Worm (Caenorhabditis elegans) whole organism, early embryonic: ENCODE results near the gene M60.7.
A peak's percentile ranks its signal among the peaks of the same experiment; 100 is the strongest.

Experiments used
- B0310.2 ChIP-seq: sonication (generic microtip); optimal IDR thresholded peaks from 2 replicates; lab custom pipeline; 2016; ENCODE audit warnings: mild to moderate bottlenecking, missing genetic modification characterization, missing compliant biosample characterization
- F13C5.2 ChIP-seq: sonication (generic microtip); optimal IDR thresholded peaks from 2 replicates; lab custom pipeline; 2017; ENCODE audit warnings: mild to moderate bottlenecking, missing genetic modification characterization, inconsistent platforms, missing compliant biosample characterization
- aly-1 ChIP-seq: sonication (generic microtip); optimal IDR thresholded peaks from 2 replicates; lab custom pipeline; 2016; ENCODE audit warnings: missing genetic modification characterization, missing compliant biosample characterization
- ama-1 ChIP-seq: fragments of 150-350 bp; optimal IDR thresholded peaks from 2 replicates; lab custom pipeline; 2014
- ceh-13 ChIP-seq: fragments of 200-800 bp; sonication (Bioruptor generic); optimal IDR thresholded peaks from 2 replicates; lab custom pipeline; 2018; ENCODE audit warnings: mild to moderate bottlenecking, missing genetic modification characterization, missing compliant biosample characterization
- ceh-36 ChIP-seq: sonication (generic microtip); optimal IDR thresholded peaks from 2 replicates; lab custom pipeline; 2016; ENCODE audit warnings: missing genetic modification characterization, inconsistent platforms, missing compliant biosample characterization
- ets-7 ChIP-seq: sonication (generic microtip); optimal IDR thresholded peaks from 2 replicates; lab custom pipeline; 2016; ENCODE audit warnings: missing genotype, missing genetic modification characterization, missing compliant biosample characterization
- flt-1 ChIP-seq: fragments of 200-800 bp; sonication (Bioruptor generic); IDR thresholded peaks from 2 replicates; pipeline ENCODE4 v1.3.6; 2022; ENCODE audit warnings: missing genetic modification characterization, missing compliant biosample characterization
- hmbx-1 ChIP-seq: sonication (generic microtip); optimal IDR thresholded peaks from 2 replicates; lab custom pipeline; 2016; ENCODE audit warnings: mild to moderate bottlenecking, missing genetic modification characterization, missing compliant biosample characterization
- hmg-4 ChIP-seq: fragments of 200-800 bp; sonication (Bioruptor generic); optimal IDR thresholded peaks from 2 replicates; lab custom pipeline; 2018; ENCODE audit warnings: mild to moderate bottlenecking, missing genetic modification characterization, missing compliant biosample characterization
- hnd-1 ChIP-seq: sonication (generic microtip); optimal IDR thresholded peaks from 2 replicates; lab custom pipeline; 2016; ENCODE audit warnings: missing genetic modification characterization, missing compliant biosample characterization
- pes-1 ChIP-seq: fragments of 200-800 bp; sonication (Bioruptor generic); IDR thresholded peaks from 2 replicates; pipeline ENCODE4 v1.3.6; 2022; ENCODE audit warnings: missing genetic modification reagents, missing genetic modification characterization, missing compliant biosample characterization
- scrt-1 ChIP-seq: fragments of 200-800 bp; sonication (Bioruptor generic); IDR thresholded peaks from 2 replicates; pipeline ENCODE4 v1.3.6; 2022; ENCODE audit warnings: missing genetic modification characterization, missing compliant biosample characterization
- sea-1 ChIP-seq: fragments of 200-800 bp; sonication (Bioruptor generic); conservative IDR thresholded peaks from 2 replicates; pipeline ENCODE4 v1.3.6; 2022; ENCODE audit warnings: missing genetic modification characterization, missing compliant biosample characterization
- tbx-11 ChIP-seq: fragments of 200-800 bp; sonication (Bioruptor generic); IDR thresholded peaks from 2 replicates; pipeline ENCODE4 v1.3.6; 2022; ENCODE audit warnings: missing genetic modification characterization, missing compliant biosample characterization
- tbx-37 ChIP-seq: fragments of 200-800 bp; sonication (Bioruptor generic); conservative IDR thresholded peaks from 2 replicates; pipeline ENCODE4 v1.3.6; 2022; ENCODE audit warnings: missing genetic modification reagents, missing genetic modification characterization, missing compliant biosample characterization
- tra-4 ChIP-seq: sonication (generic microtip); optimal IDR thresholded peaks from 2 replicates; lab custom pipeline; 2017; ENCODE audit warnings: missing genetic modification characterization, missing compliant biosample characterization

M60.7 gene

ce11 chrX:8286740-8287299 is 25.8 kb upstream of the M60.7 start, which contains the start of gene sec-16A.2:
sec-16A.2 (plus strand) TSS chrX:8287249.
- TF ChIP-seq F13C5.2 (tag; lab: Kevin White, UChicago), result peak; percentile 0
- no peak for TF ChIP-seq tra-4 (tag; lab: Kevin White, UChicago)
- TF ChIP-seq hmg-4 (GFP tag; lab: Kevin White, UChicago), result peak; percentile 67
- TF ChIP-seq flt-1 (GFP tag; lab: Robert Waterston, UW), result 0 out of 2 replicates have a peak, but pooled peaks have one; percentile 2

ce11 chrX:8286164-8286563 is 25.2 kb upstream of the M60.7 start:
- TF ChIP-seq tbx-37, result no peak
- TF ChIP-seq pes-1 (GFP tag; lab: Robert Waterston, UW), result no peak
- no peak for TF ChIP-seq flt-1 (GFP tag; lab: Robert Waterston, UW)
- TF ChIP-seq hnd-1 (tag; lab: Kevin White, UChicago), result no peak
- no peak for TF ChIP-seq scrt-1 (GFP tag; lab: Robert Waterston, UW)
- no peak for TF ChIP-seq hmbx-1
- no peak for TF ChIP-seq aly-1 (tag; lab: Kevin White, UChicago)
- TF ChIP-seq ama-1 (lab: Kevin White, UChicago), result no peak
- no peak for TF ChIP-seq B0310.2
- no peak for TF ChIP-seq tbx-11 (GFP tag; lab: Robert Waterston, UW)
- no peak for TF ChIP-seq sea-1 (GFP tag; lab: Robert Waterston, UW)
- no peak for TF ChIP-seq ets-7 (tag; lab: Kevin White, UChicago)
- TF ChIP-seq F13C5.2 (tag; lab: Kevin White, UChicago), result no peak
- TF ChIP-seq ceh-36, result no peak
- TF ChIP-seq tra-4 (tag; lab: Kevin White, UChicago), result no peak
- TF ChIP-seq hmg-4 (GFP tag; lab: Kevin White, UChicago), result no peak
- TF ChIP-seq ceh-13 (GFP tag; lab: Kevin White, UChicago), result no peak

- TF ChIP-seq pes-1 (GFP tag; lab: Robert Waterston, UW), result no peak
- no peak for TF ChIP-seq scrt-1 (GFP tag; lab: Robert Waterston, UW)
- no peak for TF ChIP-seq tbx-37
- TF ChIP-seq flt-1 (GFP tag; lab: Robert Waterston, UW), result no peak
- no peak for TF ChIP-seq hmbx-1
- TF ChIP-seq aly-1 (tag; lab: Kevin White, UChicago), result no peak
- TF ChIP-seq hmg-4 (GFP tag; lab: Kevin White, UChicago), result no peak
- no peak for TF ChIP-seq ets-7 (tag; lab: Kevin White, UChicago)
These were observed 24.3 kb upstream of the M60.7 start, which contains the start of the genes fis-2 and F13B9.2 for ce11 chrX:8285169-8285796. fis-2 (minus strand) TSS chrX:8285219. F13B9.2 (plus strand) TSS chrX:8285683.

- TF ChIP-seq F13C5.2 (tag; lab: Kevin White, UChicago), result no peak
- no peak for TF ChIP-seq flt-1 (GFP tag; lab: Robert Waterston, UW)
- TF ChIP-seq pes-1 (GFP tag; lab: Robert Waterston, UW), result no peak
- no peak for TF ChIP-seq tra-4 (tag; lab: Kevin White, UChicago)
- TF ChIP-seq ama-1 (lab: Kevin White, UChicago), result no peak
- no peak for TF ChIP-seq ceh-13 (GFP tag; lab: Kevin White, UChicago)
- no peak for TF ChIP-seq scrt-1 (GFP tag; lab: Robert Waterston, UW)
- TF ChIP-seq ets-7 (tag; lab: Kevin White, UChicago), result no peak
- no peak for TF ChIP-seq aly-1 (tag; lab: Kevin White, UChicago)
- no peak for TF ChIP-seq sea-1 (GFP tag; lab: Robert Waterston, UW)
- no peak for TF ChIP-seq B0310.2
- no peak for TF ChIP-seq ceh-36
- no peak for TF ChIP-seq hmbx-1
- TF ChIP-seq hmg-4 (GFP tag; lab: Kevin White, UChicago), result no peak
- TF ChIP-seq hnd-1 (tag; lab: Kevin White, UChicago), result no peak
These were observed 23.0 kb upstream of the M60.7 start for ce11 chrX:8284003-8284402.

- no peak for TF ChIP-seq hnd-1 (tag; lab: Kevin White, UChicago)
- no peak for TF ChIP-seq ets-7 (tag; lab: Kevin White, UChicago)
- no peak for TF ChIP-seq B0310.2
- TF ChIP-seq ceh-13 (GFP tag; lab: Kevin White, UChicago), result no peak
- TF ChIP-seq flt-1 (GFP tag; lab: Robert Waterston, UW), result no peak
- no peak for TF ChIP-seq ama-1 (lab: Kevin White, UChicago)
These were observed 16.0 kb upstream of the M60.7 start for ce11 chrX:8276984-8277383.

- no peak for TF ChIP-seq flt-1 (GFP tag; lab: Robert Waterston, UW)
- TF ChIP-seq tbx-37, result no peak
- no peak for TF ChIP-seq ets-7 (tag; lab: Kevin White, UChicago)
- TF ChIP-seq sea-1 (GFP tag; lab: Robert Waterston, UW), result no peak
- no peak for TF ChIP-seq ceh-13 (GFP tag; lab: Kevin White, UChicago)
- TF ChIP-seq ama-1 (lab: Kevin White, UChicago), result no peak
These were observed 15.4 kb upstream of the M60.7 start for ce11 chrX:8276333-8276732.

ce11 chrX:8274869-8275268 is 13.9 kb upstream of the M60.7 start, which contains the start of gene ksr-1:
ksr-1 (plus strand) TSS chrX:8275169.
- TF ChIP-seq B0310.2 (no peak), tbx-37 (no peak), scrt-1 (GFP tag; lab: Robert Waterston, UW) (no peak), hnd-1 (tag; lab: Kevin White, UChicago) (no peak), hmbx-1 (no peak), tra-4 (tag; lab: Kevin White, UChicago) (no peak), pes-1 (GFP tag; lab: Robert Waterston, UW) (no peak)
